Worm (Caenorhabditis elegans): ENCODE results near the gene srz-42.
A peak's percentile ranks its signal among the peaks of the same experiment; 100 is the strongest.

The srz-42 gene

ce11 chrIV:14127805-14128610 is 1.2 kb upstream of the srz-42 start, which contains the start of gene H12I19.115 (continued):
- TF ChIP-seq lir-3 (tag; optimal IDR thresholded peaks at IDR 0.05; ENCODE audit: poor library complexity) (no peak), ztf-4 (tag; optimal IDR thresholded peaks at IDR 0.05) (no peak), nhr-85 (tag) (no peak), ces-1 (GFP tag; optimal IDR thresholded peaks at IDR 0.05) (no peak), nhr-20 (tag; optimal IDR thresholded peaks at IDR 0.05) (no peak), blmp-1 (tag; optimal IDR thresholded peaks at IDR 0.05) (no peak), snpc-4 (tag; optimal IDR thresholded peaks at IDR 0.05) (no peak), unc-30 (tag; optimal IDR thresholded peaks at IDR 0.05) (no peak), C04F5.9 (tag; optimal IDR thresholded peaks at IDR 0.05) (no peak), fkh-8 (tag; optimal IDR thresholded peaks at IDR 0.05) (peak; percentile 47), lin-14 (GFP tag; optimal IDR thresholded peaks at IDR 0.05) (no peak), rnt-1 (tag; optimal IDR thresholded peaks at IDR 0.05) (no peak), hlh-17 (GFP tag; optimal IDR thresholded peaks at IDR 0.05; ENCODE audit: borderline replicate concordance) (no peak), sox-4 (tag; optimal IDR thresholded peaks at IDR 0.05) (no peak), efl-3 (GFP tag; optimal IDR thresholded peaks at IDR 0.05) (no peak), C34B4.2 (tag; optimal IDR thresholded peaks at IDR 0.05) (no peak), nhr-237 (tag; optimal IDR thresholded peaks at IDR 0.05) (no peak), nhr-90 (tag; optimal IDR thresholded peaks at IDR 0.05; ENCODE audit: poor library complexity) (no peak), lin-13 (GFP tag; optimal IDR thresholded peaks at IDR 0.05) (no peak), vab-15 (tag; optimal IDR thresholded peaks at IDR 0.05) (no peak)

ce11 chrIV:14131770-14132169 is 2.6 kb downstream of the srz-42 start, which contains the start of gene srz-59:
srz-59 (plus strand) TSS chrIV:14132070.
- TF ChIP-seq nhr-47 (tag; optimal IDR thresholded peaks at IDR 0.05) (no peak), isw-1 (GFP tag; IDR thresholded peaks at IDR 0.05) (no peak), ztf-11 (tag; optimal IDR thresholded peaks at IDR 0.05) (no peak), unc-30 (tag; optimal IDR thresholded peaks at IDR 0.05) (no peak)

- TF ChIP-seq nhr-19 (GFP tag; conservative IDR thresholded peaks at IDR 0.05): no peak
Measured at ce11 chrIV:14133400-14133799, 4.2 kb downstream of the srz-42 start.

ce11 chrIV:14137063-14137462 is 7.9 kb downstream of the srz-42 start, which contains the start of gene srz-31:
srz-31 (plus strand) TSS chrIV:14137363.
- no peak for TF ChIP-seq lin-39 (tag; optimal IDR thresholded peaks at IDR 0.05)
- no peak for TF ChIP-seq nhr-77 (tag; optimal IDR thresholded peaks at IDR 0.05)
- TF ChIP-seq elt-2 (tag; optimal IDR thresholded peaks at IDR 0.05): no peak
- TF ChIP-seq mdl-1 (tag; optimal IDR thresholded peaks at IDR 0.05): no peak
- TF ChIP-seq hpl-2 (GFP tag; optimal IDR thresholded peaks at IDR 0.05): no peak
- no peak for TF ChIP-seq unc-86 (tag; optimal IDR thresholded peaks at IDR 0.05)
- no peak for TF ChIP-seq hlh-4 (tag; optimal IDR thresholded peaks at IDR 0.05)
- TF ChIP-seq nhr-84 (tag; optimal IDR thresholded peaks at IDR 0.05): no peak
- TF ChIP-seq nhr-76 (tag; optimal IDR thresholded peaks at IDR 0.05): no peak
- no peak for TF ChIP-seq ets-5 (GFP tag; IDR thresholded peaks at IDR 0.05)
- no peak for TF ChIP-seq F16B12.6 (tag; optimal IDR thresholded peaks at IDR 0.05)
- TF ChIP-seq tbx-2 (tag; optimal IDR thresholded peaks at IDR 0.05): no peak
- TF ChIP-seq lsy-2 (tag; optimal IDR thresholded peaks at IDR 0.05): no peak
- TF ChIP-seq lir-3 (tag; optimal IDR thresholded peaks at IDR 0.05; ENCODE audit: poor library complexity): no peak
- no peak for TF ChIP-seq Y116A8C.19 (tag; optimal IDR thresholded peaks at IDR 0.05; ENCODE audit: borderline replicate concordance)

All from whole organism, L1 larva.